Worm (Caenorhabditis elegans): ENCODE measurements around the gene pac-1.

pac-1 gene

DNA sequence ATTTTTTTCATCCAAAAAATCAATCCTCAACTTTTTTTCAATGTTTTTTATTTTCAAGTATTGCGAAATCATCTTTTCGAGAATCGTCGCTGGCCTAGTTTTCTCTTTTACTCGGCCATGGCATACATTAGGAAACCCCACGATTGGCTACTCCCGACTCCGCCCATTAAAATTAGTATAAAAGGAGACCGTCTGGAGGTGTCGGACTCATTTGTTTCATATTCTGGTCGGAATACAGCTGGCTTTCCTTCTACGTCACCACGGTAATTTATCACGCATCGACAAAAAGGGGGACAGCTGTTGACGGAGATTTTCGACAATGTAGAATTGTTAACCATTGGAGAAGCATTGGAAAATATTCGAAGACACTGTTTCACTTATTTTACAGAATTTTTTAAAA is 34.2 kb downstream of the pac-1 start:
- TF ChIP-seq T22C8.4 (GFP tag; IDR thresholded peaks at IDR 0.05), result no peak
- TF ChIP-seq klf-2 (GFP tag; conservative IDR thresholded peaks at IDR 0.05), result 0 out of 2 replicates have a peak, but pooled peaks have one; percentile 48
- TF ChIP-seq tab-1 (GFP tag; IDR thresholded peaks at IDR 0.05), result 0 out of 2 replicates have a peak, but pooled peaks have one; percentile 46

DNA sequence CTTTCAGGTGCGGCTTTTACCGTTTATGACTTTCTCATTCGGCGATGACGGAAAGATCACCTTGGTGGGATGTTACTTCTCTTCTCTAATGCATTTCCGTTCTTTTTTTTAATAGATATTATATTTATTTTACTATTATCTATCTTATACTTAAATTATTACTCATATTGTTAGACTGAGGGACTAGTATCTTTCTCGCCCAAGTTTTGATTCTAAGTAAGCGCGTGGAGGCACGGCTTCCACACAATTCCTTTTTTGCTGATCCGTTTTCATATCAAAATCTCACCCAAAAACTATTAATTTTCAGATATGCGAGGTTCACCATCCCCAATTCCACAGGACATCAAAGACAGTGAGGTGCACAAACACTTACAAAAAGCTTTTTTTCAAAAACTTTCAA is 35.0 kb downstream of the pac-1 start, which contains the start of gene ZC21.10:
TSS of gene ZC21.10 (plus strand) at position 301 of the 400 bp plus-strand sequence.
- TF ChIP-seq klf-2 (GFP tag; conservative IDR thresholded peaks at IDR 0.05), result no peak

- TF ChIP-seq ztf-29 (GFP tag; IDR thresholded peaks at IDR 0.05), result no peak
- TF ChIP-seq klf-2 (GFP tag; conservative IDR thresholded peaks at IDR 0.05), result no peak
- TF ChIP-seq ref-1 (GFP tag; conservative IDR thresholded peaks at IDR 0.05), result no peak
- TF ChIP-seq med-1 (GFP tag; optimal IDR thresholded peaks at IDR 0.05; ENCODE audit: insufficient read depth), result no peak
- no peak for TF ChIP-seq ztf-23 (GFP tag; IDR thresholded peaks at IDR 0.05)
- TF ChIP-seq flt-1 (GFP tag; IDR thresholded peaks at IDR 0.05), result no peak
- no peak for TF ChIP-seq cog-1 (tag; optimal IDR thresholded peaks at IDR 0.05)
- TF ChIP-seq tab-1 (GFP tag; IDR thresholded peaks at IDR 0.05), result no peak
- no peak for TF ChIP-seq T22C8.4 (GFP tag; IDR thresholded peaks at IDR 0.05)
Measured at ce11 chrIII:8533900-8534299, 39.1 kb downstream of the pac-1 start.

DNA sequence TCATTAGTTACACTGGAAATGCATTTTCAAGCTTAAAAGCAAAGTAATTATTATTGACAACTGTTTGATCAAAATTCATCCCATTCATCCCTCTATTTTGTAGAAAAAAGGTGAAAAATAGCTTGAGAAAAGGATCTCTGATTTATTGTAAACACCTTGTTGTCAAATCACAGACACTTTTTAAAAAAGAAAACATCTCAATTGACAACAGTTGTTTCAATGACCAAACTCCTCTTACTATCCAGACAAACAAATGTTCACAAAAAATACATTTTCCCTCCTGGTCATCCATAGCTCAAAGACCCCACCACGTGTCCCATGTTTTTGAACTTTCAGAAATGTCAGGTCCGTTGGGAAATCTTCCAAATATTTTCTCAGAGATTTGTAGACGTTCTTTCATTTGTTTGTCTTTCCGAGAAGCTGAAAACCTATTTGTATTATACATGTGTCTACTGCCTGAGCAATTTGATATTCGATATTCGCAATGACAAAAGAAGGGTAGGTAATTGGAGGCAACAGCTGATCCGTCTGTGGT is 39.9 kb downstream of the pac-1 start, which contains the start of gene trp-1:
TSS of gene trp-1 (plus strand) at position 485 of the 535 bp plus-strand sequence.
- TF ChIP-seq flt-1 (GFP tag; IDR thresholded peaks at IDR 0.05) (no peak), ztf-23 (GFP tag; IDR thresholded peaks at IDR 0.05) (no peak), klf-2 (GFP tag; conservative IDR thresholded peaks at IDR 0.05) (no peak), ztf-29 (GFP tag; IDR thresholded peaks at IDR 0.05) (no peak), cog-1 (tag; optimal IDR thresholded peaks at IDR 0.05) (no peak), T22C8.4 (GFP tag; IDR thresholded peaks at IDR 0.05) (no peak), med-1 (GFP tag; optimal IDR thresholded peaks at IDR 0.05; ENCODE audit: insufficient read depth) (no peak), tab-1 (GFP tag; IDR thresholded peaks at IDR 0.05) (no peak), ref-1 (GFP tag; conservative IDR thresholded peaks at IDR 0.05) (no peak)

- TF ChIP-seq cog-1 (tag; optimal IDR thresholded peaks at IDR 0.05), result no peak
Measured at ce11 chrIII:8535445-8535844, 40.6 kb downstream of the pac-1 start.

DNA sequence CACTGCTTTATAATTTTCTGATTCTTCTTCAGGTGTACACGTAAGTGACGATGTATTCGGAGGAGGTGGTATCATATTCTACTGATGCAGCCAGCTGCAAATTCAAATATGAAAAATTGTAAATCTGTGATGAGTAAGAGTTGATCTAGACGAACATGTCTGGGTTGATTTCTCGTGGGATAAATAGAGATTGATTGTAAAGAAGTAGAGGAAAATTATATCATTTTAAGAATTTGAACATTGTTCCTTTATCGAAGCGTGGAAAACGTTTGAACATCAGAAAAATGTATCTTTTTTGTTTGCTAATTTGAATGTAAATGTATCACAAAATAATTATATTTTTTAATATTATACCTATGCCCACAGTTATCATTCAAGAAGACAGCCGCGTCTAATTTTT is 50.7 kb downstream of the pac-1 start, which contains the start of gene ZC21.6:
TSS of gene ZC21.6 (minus strand) at position 101 of the 400 bp plus-strand sequence.
- no peak for TF ChIP-seq ref-1 (GFP tag; conservative IDR thresholded peaks at IDR 0.05)
- no peak for TF ChIP-seq ztf-23 (GFP tag; IDR thresholded peaks at IDR 0.05)
- TF ChIP-seq flt-1 (GFP tag; IDR thresholded peaks at IDR 0.05), result no peak
- TF ChIP-seq med-1 (GFP tag; optimal IDR thresholded peaks at IDR 0.05; ENCODE audit: insufficient read depth), result no peak
- TF ChIP-seq cog-1 (tag; optimal IDR thresholded peaks at IDR 0.05), result no peak
- no peak for TF ChIP-seq T22C8.4 (GFP tag; IDR thresholded peaks at IDR 0.05)
- TF ChIP-seq klf-2 (GFP tag; conservative IDR thresholded peaks at IDR 0.05), result no peak
- TF ChIP-seq ztf-29 (GFP tag; IDR thresholded peaks at IDR 0.05), result no peak
- no peak for TF ChIP-seq tab-1 (GFP tag; IDR thresholded peaks at IDR 0.05)

ce11 chrIII:8551705-8552104 is 56.9 kb downstream of the pac-1 start:
- no peak for TF ChIP-seq ztf-29 (GFP tag; IDR thresholded peaks at IDR 0.05)
- TF ChIP-seq med-1 (GFP tag; optimal IDR thresholded peaks at IDR 0.05; ENCODE audit: insufficient read depth), result no peak
- TF ChIP-seq ztf-23 (GFP tag; IDR thresholded peaks at IDR 0.05), result no peak
- TF ChIP-seq cog-1 (tag; optimal IDR thresholded peaks at IDR 0.05), result no peak
- no peak for TF ChIP-seq tab-1 (GFP tag; IDR thresholded peaks at IDR 0.05)
- TF ChIP-seq klf-2 (GFP tag; conservative IDR thresholded peaks at IDR 0.05), result no peak
- no peak for TF ChIP-seq ref-1 (GFP tag; conservative IDR thresholded peaks at IDR 0.05)
- TF ChIP-seq T22C8.4 (GFP tag; IDR thresholded peaks at IDR 0.05), result no peak
- TF ChIP-seq flt-1 (GFP tag; IDR thresholded peaks at IDR 0.05), result no peak

ce11 chrIII:8552125-8552524 is 57.3 kb downstream of the pac-1 start, which contains the start of gene C02D5.4:
C02D5.4 (plus strand) TSS chrIII:8552165.
- TF ChIP-seq ztf-29 (GFP tag; IDR thresholded peaks at IDR 0.05), result no peak

- TF ChIP-seq ztf-23 (GFP tag; IDR thresholded peaks at IDR 0.05), result no peak
- no peak for TF ChIP-seq klf-2 (GFP tag; conservative IDR thresholded peaks at IDR 0.05)
Measured at ce11 chrIII:8554472-8554871, 59.7 kb downstream of the pac-1 start, which contains the start of gene gsto-2. gsto-2 (plus strand) TSS chrIII:8554772.

DNA sequence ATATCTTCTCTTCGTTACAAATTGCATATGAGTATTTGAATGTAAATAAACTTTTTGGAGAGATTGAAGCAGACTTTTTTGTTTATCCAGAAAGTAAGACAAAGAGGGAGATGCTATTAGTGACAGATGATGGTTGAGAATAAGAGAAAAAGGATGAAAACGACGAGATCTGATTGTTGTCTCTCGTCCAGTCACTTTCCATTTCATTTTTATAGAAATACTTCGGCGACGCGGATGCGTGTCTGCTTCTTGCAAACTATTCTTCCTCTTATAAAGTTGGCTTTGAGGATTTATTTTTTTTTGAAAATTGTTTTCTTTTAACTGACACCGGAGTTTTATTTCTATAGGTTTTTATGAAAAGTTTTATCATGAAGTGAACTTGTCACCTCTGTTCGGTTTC is 60.9 kb downstream of the pac-1 start:
- TF ChIP-seq ref-1 (GFP tag; conservative IDR thresholded peaks at IDR 0.05), result no peak
- TF ChIP-seq flt-1 (GFP tag; IDR thresholded peaks at IDR 0.05), result no peak
- no peak for TF ChIP-seq T22C8.4 (GFP tag; IDR thresholded peaks at IDR 0.05)
- no peak for TF ChIP-seq klf-2 (GFP tag; conservative IDR thresholded peaks at IDR 0.05)
- no peak for TF ChIP-seq ztf-23 (GFP tag; IDR thresholded peaks at IDR 0.05)
- TF ChIP-seq med-1 (GFP tag; optimal IDR thresholded peaks at IDR 0.05; ENCODE audit: insufficient read depth), result no peak
- TF ChIP-seq ztf-29 (GFP tag; IDR thresholded peaks at IDR 0.05), result no peak

- TF ChIP-seq med-1 (GFP tag; optimal IDR thresholded peaks at IDR 0.05; ENCODE audit: insufficient read depth), result no peak
- peak; percentile 44 for TF ChIP-seq cog-1 (tag; optimal IDR thresholded peaks at IDR 0.05)
- no peak for TF ChIP-seq tab-1 (GFP tag; IDR thresholded peaks at IDR 0.05)
- TF ChIP-seq flt-1 (GFP tag; IDR thresholded peaks at IDR 0.05), result no peak
- TF ChIP-seq ztf-29 (GFP tag; IDR thresholded peaks at IDR 0.05), result no peak
- no peak for TF ChIP-seq T22C8.4 (GFP tag; IDR thresholded peaks at IDR 0.05)
- TF ChIP-seq klf-2 (GFP tag; conservative IDR thresholded peaks at IDR 0.05), result no peak
Measured at ce11 chrIII:8556836-8557385, 62.1 kb downstream of the pac-1 start, which contains the start of gene C02D5.2. C02D5.2 (plus strand) TSS chrIII:8557335.
